Worm (Caenorhabditis elegans): Measurements from ENCODE around the gene Y59E9AL.8.
A peak's percentile ranks its signal among the peaks of the same experiment; 100 is the strongest.

The Y59E9AL.8 gene

ce11 chrIV:5183755-5184166 lies 40.4 kb downstream of the Y59E9AL.8 start, which contains the start of gene W03F8.4 (continued):
- TF ChIP-seq F16B12.6 (tag; optimal IDR thresholded peaks at IDR 0.05) = peak; percentile 75
- peak; percentile 84 for TF ChIP-seq pax-3 (tag; optimal IDR thresholded peaks at IDR 0.05)
- no peak for TF ChIP-seq ces-1 (GFP tag; optimal IDR thresholded peaks at IDR 0.05)
- peak in 4 of 6 experiments; percentile 32 to 95 (median 88) for TF ChIP-seq elt-3 (tag; optimal IDR thresholded peaks at IDR 0.05)
- peak; percentile 95 to 96 for TF ChIP-seq lsy-2 (tag; optimal IDR thresholded peaks at IDR 0.05)
- peak; percentile 93 for TF ChIP-seq isw-1 (GFP tag; IDR thresholded peaks at IDR 0.05)
- TF ChIP-seq lir-3 (tag; optimal IDR thresholded peaks at IDR 0.05; ENCODE audit: poor library complexity) = peak; percentile 84
- TF ChIP-seq nhr-19 (GFP tag; conservative IDR thresholded peaks at IDR 0.05) = peak; percentile 96
- peak; percentile 17; the same call in 1 of the 2 replicates for TF ChIP-seq unc-98 (GFP tag; IDR thresholded peaks at IDR 0.05)
- TF ChIP-seq grh-1 (GFP tag; IDR thresholded peaks at IDR 0.05) = peak; percentile 98
- TF ChIP-seq egl-13 (tag; optimal IDR thresholded peaks at IDR 0.05) = peak; percentile 93
- peak; percentile 67 for TF ChIP-seq fkh-10 (GFP tag; optimal IDR thresholded peaks at IDR 0.05)
- TF ChIP-seq jun-1 (tag; optimal IDR thresholded peaks at IDR 0.05) = peak; percentile 92
- peak; percentile 54 for TF ChIP-seq hpl-2 (GFP tag; optimal IDR thresholded peaks at IDR 0.05)
- TF ChIP-seq C16A3.4 (tag; optimal IDR thresholded peaks at IDR 0.05) = peak; percentile 96
- peak; percentile 94 for TF ChIP-seq xbp-1 (tag; optimal IDR thresholded peaks at IDR 0.05)
- peak; percentile 99 for TF ChIP-seq dpl-1 (GFP tag; optimal IDR thresholded peaks at IDR 0.05)
- TF ChIP-seq nhr-20 (tag; optimal IDR thresholded peaks at IDR 0.05) = peak; percentile 96
- TF ChIP-seq Y116A8C.19 (tag; optimal IDR thresholded peaks at IDR 0.05; ENCODE audit: borderline replicate concordance) = peak; percentile 37
- TF ChIP-seq dsc-1 (tag; optimal IDR thresholded peaks at IDR 0.05) = peak; percentile 97
- TF ChIP-seq unc-30 (tag; optimal IDR thresholded peaks at IDR 0.05) = no peak
- TF ChIP-seq nhr-71 (tag; optimal IDR thresholded peaks at IDR 0.05) = peak; percentile 98
- no peak for TF ChIP-seq hlh-4 (tag; optimal IDR thresholded peaks at IDR 0.05)
- TF ChIP-seq unc-62 (GFP tag; optimal IDR thresholded peaks at IDR 0.05) = peak; percentile 58
- TF ChIP-seq zip-4 (GFP tag; optimal IDR thresholded peaks at IDR 0.05) = peak; percentile 86
- TF ChIP-seq snpc-4 (tag; optimal IDR thresholded peaks at IDR 0.05) = peak; percentile 90
- peak; percentile 83 for TF ChIP-seq fos-1 (tag; optimal IDR thresholded peaks at IDR 0.05)
- TF ChIP-seq lin-39 (tag; optimal IDR thresholded peaks at IDR 0.05) = peak; percentile 96
- peak; percentile 67 for TF ChIP-seq mef-2 (tag; optimal IDR thresholded peaks at IDR 0.05)
- TF ChIP-seq nhr-84 (tag; optimal IDR thresholded peaks at IDR 0.05) = peak; percentile 10
- TF ChIP-seq hlh-17 (GFP tag; optimal IDR thresholded peaks at IDR 0.05; ENCODE audit: borderline replicate concordance) = no peak
- TF ChIP-seq nhr-85 (tag) = peak; percentile 99
- peak; percentile 87 for TF ChIP-seq sox-4 (tag; optimal IDR thresholded peaks at IDR 0.05)
- TF ChIP-seq alr-1 (tag; optimal IDR thresholded peaks at IDR 0.05; ENCODE audit: borderline replicate concordance) = no peak
- TF ChIP-seq sup-37 (GFP tag; optimal IDR thresholded peaks at IDR 0.05) = peak; percentile 92
- TF ChIP-seq snu-23 (GFP tag; optimal IDR thresholded peaks at IDR 0.05) = peak; percentile 98
- TF ChIP-seq elt-2 (tag; optimal IDR thresholded peaks at IDR 0.05) = peak; percentile 82
- TF ChIP-seq swsn-7 (tag; optimal IDR thresholded peaks at IDR 0.05) = peak; percentile 96
- TF ChIP-seq mep-1 (tag; optimal IDR thresholded peaks at IDR 0.05) = peak; percentile 98
- TF ChIP-seq aly-2 (tag; optimal IDR thresholded peaks at IDR 0.05) = peak; percentile 85
- peak; percentile 98 for TF ChIP-seq nhr-90 (tag; optimal IDR thresholded peaks at IDR 0.05; ENCODE audit: poor library complexity)
- TF ChIP-seq tbx-2 (tag; optimal IDR thresholded peaks at IDR 0.05) = peak; percentile 97
- TF ChIP-seq ztf-4 (tag; optimal IDR thresholded peaks at IDR 0.05) = peak; percentile 91
- peak; percentile 88 for TF ChIP-seq nhr-77 (tag; optimal IDR thresholded peaks at IDR 0.05)
- peak in 1 of 2 experiments; percentile 43 for TF ChIP-seq egl-27 (tag; optimal IDR thresholded peaks at IDR 0.05)
- TF ChIP-seq ceh-8 (GFP tag; optimal IDR thresholded peaks at IDR 0.05) = peak; percentile 95
- no peak for TF ChIP-seq ets-5 (GFP tag; IDR thresholded peaks at IDR 0.05)
- TF ChIP-seq blmp-1 (tag; optimal IDR thresholded peaks at IDR 0.05) = peak; percentile 100
- no peak for TF ChIP-seq zag-1 (tag; optimal IDR thresholded peaks at IDR 0.05)
- TF ChIP-seq lin-13 (GFP tag; optimal IDR thresholded peaks at IDR 0.05) = peak; percentile 90
- TF ChIP-seq efl-1 (optimal IDR thresholded peaks at IDR 0.05) = peak; percentile 96 to 100
- peak; percentile 99 to 100 for TF ChIP-seq efl-1 (GFP tag; optimal IDR thresholded peaks at IDR 0.05 in 1 of 2)
- TF ChIP-seq lin-14 (GFP tag; optimal IDR thresholded peaks at IDR 0.05) = peak; percentile 95

All from whole organism, L1 larva.